Worm (Caenorhabditis elegans): ENCODE results near the gene AC3.12.

ce11 chrV:10371177-10371576, 8.0 kb downstream of the AC3.12 start:
- TF ChIP-seq ama-1 (optimal IDR thresholded peaks at IDR 0.05) (no peak), B0310.2 (tag; optimal IDR thresholded peaks at IDR 0.05) (no peak), pes-1 (GFP tag; IDR thresholded peaks at IDR 0.05) (no peak), tbx-37 (GFP tag; conservative IDR thresholded peaks at IDR 0.05) (no peak), ceh-13 (GFP tag; optimal IDR thresholded peaks at IDR 0.05) (no peak), flt-1 (GFP tag; IDR thresholded peaks at IDR 0.05) (no peak), hnd-1 (tag; optimal IDR thresholded peaks at IDR 0.05) (no peak)

Measured in whole organism, early embryonic.